Fruit fly (Drosophila melanogaster) whole organism, embryonic: ENCODE results near the gene RpS7.

ENCODE experiments used
- Asciz ChIP-seq: fragments of 200-800 bp; sonication (Bioruptor generic); optimal IDR thresholded peaks from 2 replicates; lab custom pipeline; 2017; ENCODE audit warnings: missing biosample characterization, mild to moderate bottlenecking, missing genetic modification characterization, missing genetic modification reagents
- Atf3 ChIP-seq: fragments of 200-800 bp; sonication (Bioruptor generic); optimal IDR thresholded peaks from 3 replicates; lab custom pipeline; 2016; ENCODE audit warnings: missing biosample characterization, missing genetic modification characterization
- CG10959 ChIP-seq: fragments of 200-800 bp; sonication (Bioruptor generic); IDR thresholded peaks from 2 replicates; pipeline ENCODE4 v1.3.6; 2022; ENCODE audit warnings: missing biosample characterization, missing genetic modification characterization
- CG12219 ChIP-seq: fragments of 200-800 bp; sonication (Bioruptor generic); optimal IDR thresholded peaks from 3 replicates; lab custom pipeline; 2018; ENCODE audit warnings: missing biosample characterization, mild to moderate bottlenecking, missing genetic modification characterization
- CG12744 ChIP-seq: fragments of 200-800 bp; sonication (Bioruptor generic); optimal IDR thresholded peaks from 2 replicates; lab custom pipeline; 2016; ENCODE audit warnings: missing biosample characterization, missing genetic modification characterization
- CG14667 ChIP-seq: fragments of 200-800 bp; sonication (Bioruptor generic); IDR thresholded peaks from 2 replicates; pipeline ENCODE4 v1.3.6; 2022; ENCODE audit warnings: missing biosample characterization, missing genetic modification characterization
- CG14710 ChIP-seq: fragments of 200-800 bp; sonication (Bioruptor generic); optimal IDR thresholded peaks from 3 replicates; lab custom pipeline; 2019; ENCODE audit warnings: missing biosample characterization, mild to moderate bottlenecking, missing genetic modification characterization, moderate library complexity
- CG18011 ChIP-seq: fragments of 200-800 bp; sonication (Bioruptor generic); optimal IDR thresholded peaks from 2 replicates; lab custom pipeline; 2017; ENCODE audit warnings: missing biosample characterization, missing genetic modification characterization, mild to moderate bottlenecking, moderate library complexity, missing genotype
- CG2199 ChIP-seq: fragments of 200-800 bp; sonication (Bioruptor generic); IDR thresholded peaks from 3 replicates; pipeline ENCODE4 v1.3.6; 2022; ENCODE audit warnings: missing biosample characterization, missing genetic modification characterization
- CG31388 ChIP-seq: fragments of 200-800 bp; sonication (Bioruptor generic); optimal IDR thresholded peaks from 2 replicates; lab custom pipeline; 2016; ENCODE audit warnings: missing biosample characterization, missing genetic modification characterization
- CG33557 ChIP-seq: fragments of 200-800 bp; sonication (Bioruptor generic); optimal IDR thresholded peaks from 2 replicates; lab custom pipeline; 2019; ENCODE audit warnings: missing biosample characterization, mild to moderate bottlenecking, missing genetic modification characterization, moderate library complexity
- CG3407 ChIP-seq: fragments of 200-800 bp; sonication (Bioruptor generic); optimal IDR thresholded peaks from 2 replicates; lab custom pipeline; 2018; ENCODE audit warnings: missing biosample characterization, mild to moderate bottlenecking, missing genetic modification characterization
- CG34224 ChIP-seq: fragments of 200-800 bp; sonication (Bioruptor generic); IDR thresholded peaks from 3 replicates; pipeline ENCODE4 v1.3.6; 2022; ENCODE audit warnings: missing biosample characterization, missing genetic modification characterization; ENCODE audit not compliant: partially characterized antibody
- CG3995 ChIP-seq: fragments of 200-800 bp; sonication (Bioruptor generic); optimal IDR thresholded peaks from 3 replicates; lab custom pipeline; 2016; ENCODE audit warnings: missing biosample characterization, missing genetic modification characterization
- CG4424 ChIP-seq: fragments of 200-800 bp; sonication (Bioruptor generic); optimal IDR thresholded peaks from 3 replicates; lab custom pipeline; 2016; ENCODE audit warnings: missing biosample characterization, missing genetic modification characterization
- CG5245 ChIP-seq: fragments of 200-800 bp; sonication (Bioruptor generic); optimal IDR thresholded peaks from 3 replicates; lab custom pipeline; 2016; ENCODE audit warnings: missing biosample characterization, missing genetic modification characterization
- CG8944 ChIP-seq: fragments of 200-800 bp; sonication (Bioruptor generic); optimal IDR thresholded peaks from 3 replicates; lab custom pipeline; 2016; ENCODE audit warnings: missing biosample characterization, missing genetic modification characterization
- CG9727 ChIP-seq: fragments of 200-800 bp; sonication (Bioruptor generic); optimal IDR thresholded peaks from 3 replicates; lab custom pipeline; 2017; ENCODE audit warnings: missing biosample characterization, mild to moderate bottlenecking, missing genetic modification characterization
- Camta ChIP-seq: fragments of 200-800 bp; sonication (Bioruptor generic); optimal IDR thresholded peaks from 2 replicates; lab custom pipeline; 2016; ENCODE audit warnings: missing biosample characterization, missing genetic modification characterization
- Ets97D ChIP-seq: fragments of 200-800 bp; sonication (Bioruptor generic); optimal IDR thresholded peaks from 3 replicates; lab custom pipeline; 2016; ENCODE audit warnings: missing biosample characterization, missing genetic modification characterization
- Fer3 ChIP-seq: fragments of 200-800 bp; sonication (Bioruptor generic); optimal IDR thresholded peaks from 2 replicates; lab custom pipeline; 2018; ENCODE audit warnings: missing biosample characterization, mild to moderate bottlenecking, missing genetic modification characterization, moderate library complexity
- HLH3B ChIP-seq: fragments of 200-800 bp; sonication (Bioruptor generic); IDR thresholded peaks from 2 replicates; pipeline ENCODE4 v1.3.6; 2022; ENCODE audit warnings: missing biosample characterization, missing genetic modification characterization
- Myb ChIP-seq: fragments of 200-800 bp; sonication (Bioruptor generic); optimal IDR thresholded peaks from 2 replicates; lab custom pipeline; 2016; ENCODE audit warnings: missing biosample characterization, missing genetic modification characterization
- Poxn ChIP-seq: fragments of 200-800 bp; sonication (Bioruptor generic); IDR thresholded peaks from 2 replicates; pipeline ENCODE4 v1.3.6; 2022; ENCODE audit warnings: missing biosample characterization, missing genetic modification characterization
- Spps ChIP-seq: fragments of 200-800 bp; sonication (Bioruptor generic); optimal IDR thresholded peaks from 2 replicates; lab custom pipeline; 2018; ENCODE audit warnings: missing biosample characterization, mild to moderate bottlenecking, missing genetic modification characterization
- TFAM ChIP-seq: fragments of 200-800 bp; sonication (Bioruptor generic); optimal IDR thresholded peaks from 2 replicates; lab custom pipeline; 2017; ENCODE audit warnings: missing biosample characterization, missing genetic modification characterization, inconsistent platforms
- aop ChIP-seq: fragments of 200-800 bp; sonication (Bioruptor generic); IDR thresholded peaks from 2 replicates; pipeline ENCODE4 v1.3.6; 2022; ENCODE audit warnings: missing biosample characterization, missing genetic modification characterization
- bowl ChIP-seq: fragments of 200-800 bp; sonication (Bioruptor generic); IDR thresholded peaks from 2 replicates; pipeline ENCODE4 v1.3.6; 2022; ENCODE audit warnings: missing biosample characterization, missing genetic modification characterization
- chif ChIP-seq, 2 experiments: fragments of 200-800 bp; sonication (Bioruptor generic); optimal IDR thresholded peaks; 3 replicates each; lab custom pipeline; 2016; ENCODE audit warnings: missing biosample characterization in 2 of 2, missing genetic modification characterization in 2 of 2
- chinmo ChIP-seq: fragments of 200-800 bp; sonication (Bioruptor generic); IDR thresholded peaks from 4 replicates; pipeline ENCODE4 v1.3.6; 2022; ENCODE audit warnings: missing biosample characterization, missing genetic modification characterization; ENCODE audit not compliant: partially characterized antibody
- crol ChIP-seq: fragments of 200-800 bp; sonication (Bioruptor generic); IDR thresholded peaks from 2 replicates; pipeline ENCODE4 v1.3.6; 2022; ENCODE audit warnings: missing biosample characterization, missing genetic modification characterization
- cwo ChIP-seq: fragments of 200-800 bp; sonication (Bioruptor generic); optimal IDR thresholded peaks from 3 replicates; lab custom pipeline; 2017; ENCODE audit warnings: missing biosample characterization, missing genetic modification characterization, mild to moderate bottlenecking, moderate library complexity, missing genetic modification reagents
- dati ChIP-seq: fragments of 200-800 bp; sonication (Bioruptor generic); IDR thresholded peaks from 2 replicates; pipeline ENCODE4 v1.3.6; 2022; ENCODE audit warnings: missing biosample characterization, missing genetic modification characterization
- grau ChIP-seq: fragments of 200-800 bp; optimal IDR thresholded peaks from 3 replicates; lab custom pipeline; 2019; ENCODE audit warnings: missing biosample characterization, mild to moderate bottlenecking, missing genetic modification characterization, moderate library complexity
- her ChIP-seq: fragments of 200-800 bp; sonication (Bioruptor generic); optimal IDR thresholded peaks from 2 replicates; lab custom pipeline; 2016; ENCODE audit warnings: missing biosample characterization, missing genetic modification characterization
- ind ChIP-seq: fragments of 200-800 bp; sonication (Bioruptor generic); optimal IDR thresholded peaks from 3 replicates; lab custom pipeline; 2016; ENCODE audit warnings: missing biosample characterization, missing genetic modification characterization
- jigr1 ChIP-seq: fragments of 200-800 bp; sonication (Bioruptor generic); IDR thresholded peaks from 3 replicates; pipeline ENCODE4 v1.3.6; 2022; ENCODE audit warnings: missing biosample characterization, missing genetic modification characterization
- jumu ChIP-seq: fragments of 200-800 bp; sonication (Bioruptor generic); optimal IDR thresholded peaks from 3 replicates; lab custom pipeline; 2016; ENCODE audit warnings: missing biosample characterization, missing genetic modification characterization
- kni ChIP-seq: fragments of 200-800 bp; sonication (Bioruptor generic); optimal IDR thresholded peaks from 3 replicates; lab custom pipeline; 2017; ENCODE audit warnings: mild to moderate bottlenecking, missing biosample characterization, missing genetic modification reagents, missing genetic modification characterization
- mirr ChIP-seq: fragments of 200-800 bp; sonication (Bioruptor generic); optimal IDR thresholded peaks from 3 replicates; lab custom pipeline; 2018; ENCODE audit warnings: missing biosample characterization, mild to moderate bottlenecking, missing genetic modification characterization
- pan ChIP-seq, 4 experiments: fragments of >200 bp in 3 of 4; fragments of 200-800 bp in 1 of 4; sonication (Bioruptor generic) in 1 of 4; optimal IDR thresholded peaks in 3 of 4; IDR thresholded peaks in 1 of 4; 2 replicates each; pipeline versions ENCODE4 v1.3.6 to Lab custom; 2017 to 2022; ENCODE audit warnings: missing biosample characterization in 2 of 4, missing genetic modification characterization in 2 of 4, mixed read lengths in 1 of 4
- pho ChIP-seq: fragments of 200-800 bp; sonication (Bioruptor generic); optimal IDR thresholded peaks from 2 replicates; lab custom pipeline; 2016; ENCODE audit warnings: missing biosample characterization, missing genetic modification characterization
- seq ChIP-seq: fragments of 200-800 bp; sonication (Bioruptor generic); IDR thresholded peaks from 2 replicates; pipeline ENCODE4 v1.3.6; 2022; ENCODE audit warnings: missing biosample characterization, missing genetic modification characterization
- sim ChIP-seq: fragments of 200-800 bp; sonication (Bioruptor generic); IDR thresholded peaks from 2 replicates; pipeline ENCODE4 v1.3.6; 2022; ENCODE audit warnings: missing biosample characterization, missing genetic modification characterization
- sqz ChIP-seq: fragments of 200-800 bp; sonication (Bioruptor generic); optimal IDR thresholded peaks from 3 replicates; lab custom pipeline; 2018; ENCODE audit warnings: missing biosample characterization, mild to moderate bottlenecking, missing genetic modification characterization
- sr ChIP-seq: fragments of 200-800 bp; sonication (Bioruptor generic); IDR thresholded peaks from 3 replicates; pipeline ENCODE4 v1.3.6; 2022; ENCODE audit warnings: missing biosample characterization, missing genetic modification characterization
- sug ChIP-seq: fragments of 200-800 bp; optimal IDR thresholded peaks from 2 replicates; lab custom pipeline; 2019; ENCODE audit warnings: missing biosample characterization, mild to moderate bottlenecking, missing genetic modification characterization, moderate library complexity
- tin ChIP-seq: fragments of 200-800 bp; sonication (Bioruptor generic); optimal IDR thresholded peaks from 3 replicates; lab custom pipeline; 2016; ENCODE audit warnings: missing biosample characterization, missing genetic modification characterization
- vfl ChIP-seq: fragments of 200-800 bp; sonication (Bioruptor generic); optimal IDR thresholded peaks from 2 replicates; lab custom pipeline; 2016; ENCODE audit warnings: missing biosample characterization, missing genetic modification characterization
- wdn ChIP-seq: fragments of 200-800 bp; sonication (Bioruptor generic); IDR thresholded peaks from 2 replicates; pipeline ENCODE4 v1.3.6; 2022; ENCODE audit warnings: missing biosample characterization, missing genetic modification characterization
- wek ChIP-seq: fragments of 200-800 bp; sonication (Bioruptor generic); optimal IDR thresholded peaks from 3 replicates; lab custom pipeline; 2018; ENCODE audit warnings: missing biosample characterization, mild to moderate bottlenecking, missing genetic modification characterization, moderate library complexity

The RpS7 gene

dm6 chr3R:30189836-30190235 lies 19.0 kb downstream of the RpS7 start (continued):
- TF ChIP-seq her = peak; percentile 3
- peak; percentile 45 for TF ChIP-seq CG31388
- TF ChIP-seq mirr = no peak
- TF ChIP-seq CG3995 (GFP tag; lab: Kevin White, UChicago) = no peak
- no peak for TF ChIP-seq dati (GFP tag; lab: Robert Waterston, UW)
- no peak for TF ChIP-seq CG34224
- peak; percentile 78 for TF ChIP-seq ind (GFP tag; lab: Kevin White, UChicago)
- TF ChIP-seq sug (tag; lab: Kevin White, UChicago) = peak; percentile 31
- TF ChIP-seq Spps (tag; lab: Kevin White, UChicago) = no peak
- TF ChIP-seq CG8944 = peak; percentile 11
- peak; percentile 53 for TF ChIP-seq CG14710 (tag; lab: Kevin White, UChicago)
- peak; percentile 62 for TF ChIP-seq CG4424
- peak; percentile 66; the same call in 1 of the 2 replicates for TF ChIP-seq aop (GFP tag; lab: Robert Waterston, UW)
- peak; percentile 72; the same call in 2 of the 3 replicates for TF ChIP-seq jigr1
- TF ChIP-seq sr (GFP tag; lab: Robert Waterston, UW) = peak; percentile 57; the same call in 1 of the 3 replicates
- TF ChIP-seq Poxn = no peak
- peak; percentile 83 for TF ChIP-seq HLH3B (GFP tag; lab: Robert Waterston, UW)
- peak; percentile 75 for TF ChIP-seq sim
- TF ChIP-seq crol = no peak
- peak; percentile 20 for TF ChIP-seq jumu (GFP tag; lab: Kevin White, UChicago)
- no peak for TF ChIP-seq chinmo (GFP tag; lab: Robert Waterston, UW)
- peak; percentile 76 for TF ChIP-seq Asciz (GFP tag; lab: Kevin White, UChicago)
- no peak for TF ChIP-seq vfl (GFP tag; lab: Kevin White, UChicago)
- TF ChIP-seq wek (GFP tag; lab: Kevin White, UChicago) = peak; percentile 28
- TF ChIP-seq sqz (GFP tag; lab: Kevin White, UChicago) = peak; percentile 49
- peak; percentile 29 for TF ChIP-seq Atf3 (GFP tag; lab: Kevin White, UChicago)
- 0 out of 2 replicates have a peak, but pooled peaks have one; percentile 37 for TF ChIP-seq CG10959 (GFP tag; lab: Robert Waterston, UW)
- peak; percentile 52 for TF ChIP-seq cwo (GFP tag; lab: Kevin White, UChicago)
- no peak for TF ChIP-seq pan (optimal IDR thresholded peaks at IDR 0.05; lab: Kevin White, UChicago)
- TF ChIP-seq pan (GFP tag; optimal IDR thresholded peaks at IDR 0.05 in 1 of 2, IDR thresholded peaks at IDR 0.05 in 1 of 2) = peak in 1 of 2 experiments; percentile 87
- TF ChIP-seq TFAM (GFP tag; lab: Kevin White, UChicago) = no peak
- peak; percentile 76 for TF ChIP-seq Fer3 (tag; lab: Kevin White, UChicago)
- TF ChIP-seq bowl (GFP tag; lab: Robert Waterston, UW) = no peak
- peak; percentile 71 for TF ChIP-seq CG14667 (GFP tag; lab: Robert Waterston, UW)
- no peak for TF ChIP-seq CG33557 (GFP tag; lab: Kevin White, UChicago)
- peak; percentile 68 for TF ChIP-seq CG3407
- no peak for TF ChIP-seq kni (GFP tag; lab: Kevin White, UChicago)
- no peak for TF ChIP-seq pho
- TF ChIP-seq CG5245 (GFP tag; lab: Kevin White, UChicago) = peak; percentile 63
- peak; percentile 54 to 70 for TF ChIP-seq chif (GFP tag; optimal IDR thresholded peaks at IDR 0.05; lab: Kevin White, UChicago)
- TF ChIP-seq CG12219 (GFP tag; lab: Kevin White, UChicago) = peak; percentile 72
- TF ChIP-seq grau (tag; lab: Kevin White, UChicago) = peak; percentile 67
- TF ChIP-seq CG12744 (GFP tag; lab: Kevin White, UChicago) = no peak
- peak; percentile 41; the same call in 1 of the 2 replicates for TF ChIP-seq wdn (GFP tag; lab: Robert Waterston, UW)
- TF ChIP-seq CG2199 (GFP tag; lab: Robert Waterston, UW) = no peak
- peak; percentile 70 for TF ChIP-seq tin (GFP tag; lab: Kevin White, UChicago)
- peak; percentile 49; the same call in 1 of the 2 replicates for TF ChIP-seq seq (GFP tag; lab: Robert Waterston, UW)
- peak; percentile 56 for TF ChIP-seq CG9727 (GFP tag; lab: Kevin White, UChicago)
- no peak for TF ChIP-seq Myb (GFP tag; lab: Kevin White, UChicago)
- TF ChIP-seq Ets97D (GFP tag; lab: Kevin White, UChicago) = peak; percentile 19
- peak; percentile 17 for TF ChIP-seq CG18011 (GFP tag; lab: Kevin White, UChicago)
- TF ChIP-seq Camta (GFP tag; lab: Kevin White, UChicago) = no peak
